Fruit fly (Drosophila melanogaster) whole organism, pupa: ENCODE results near the gene CG34456.

Experiments
- CG10348 ChIP-seq: fragments of 200-800 bp; sonication (Bioruptor generic); IDR thresholded peaks from 2 replicates; pipeline ENCODE4 v1.3.6; 2022; ENCODE audit warnings: missing biosample characterization, missing genetic modification characterization
- CG13204 ChIP-seq: fragments of 200-800 bp; sonication (Bioruptor generic); optimal IDR thresholded peaks from 2 replicates; lab custom pipeline; 2018; ENCODE audit warnings: missing biosample characterization, mild to moderate bottlenecking, missing genetic modification characterization, moderate library complexity
- CG14655 ChIP-seq: fragments of 200-800 bp; sonication (Bioruptor generic); optimal IDR thresholded peaks from 3 replicates; lab custom pipeline; 2017; ENCODE audit warnings: mild to moderate bottlenecking, missing biosample characterization, missing genetic modification reagents, missing genetic modification characterization
- CG4496 ChIP-seq: fragments of 200-800 bp; sonication (Bioruptor generic); IDR thresholded peaks from 3 replicates; pipeline ENCODE4 v1.3.6; 2022; ENCODE audit warnings: missing biosample characterization, missing genetic modification characterization
- CG8159 ChIP-seq: fragments of 200-800 bp; sonication (Bioruptor generic); optimal IDR thresholded peaks from 3 replicates; lab custom pipeline; 2018; ENCODE audit warnings: missing biosample characterization, mild to moderate bottlenecking, missing genetic modification characterization, moderate library complexity
- Ets98B ChIP-seq: fragments of 200-800 bp; sonication (Bioruptor generic); IDR thresholded peaks from 2 replicates; pipeline ENCODE4 v1.3.6; 2022; ENCODE audit warnings: missing biosample characterization, missing genetic modification characterization
- Pif1A ChIP-seq: fragments of 200-800 bp; sonication (Bioruptor generic); optimal IDR thresholded peaks from 3 replicates; lab custom pipeline; 2016; ENCODE audit warnings: missing biosample characterization, missing genetic modification characterization
- Pif1B ChIP-seq: fragments of 200-800 bp; sonication (Bioruptor generic); optimal IDR thresholded peaks from 3 replicates; lab custom pipeline; 2016; ENCODE audit warnings: missing biosample characterization, missing genetic modification characterization
- fd96Ca ChIP-seq: fragments of 200-800 bp; sonication (Bioruptor generic); IDR thresholded peaks from 3 replicates; pipeline ENCODE4 v1.3.6; 2022; ENCODE audit warnings: missing biosample characterization, missing genetic modification characterization

DNA sequence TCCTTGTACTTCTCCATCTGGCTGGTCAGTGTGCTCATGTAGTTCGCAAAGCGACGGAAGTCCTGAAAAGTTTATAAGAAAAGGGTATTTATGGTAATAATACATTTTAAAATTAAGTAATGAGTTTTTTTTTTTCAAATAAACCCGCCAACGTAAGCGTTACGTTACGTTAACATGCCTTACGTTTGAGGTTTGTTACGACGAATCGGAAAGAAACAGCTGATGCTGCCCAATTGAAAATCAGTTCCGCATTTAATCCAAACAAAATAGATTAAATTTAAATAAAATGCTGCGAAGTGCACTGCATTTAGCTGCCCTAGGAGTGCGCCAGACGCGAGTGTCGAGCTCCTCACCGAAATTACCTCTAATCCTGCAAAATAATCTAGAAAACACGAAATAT lies 2.2 kb downstream of the CG34456 start, which contains the start of gene mRRF1:
- TF ChIP-seq Pif1A (GFP tag; lab: Kevin White, UChicago) (no peak), fd96Ca (GFP tag; lab: Robert Waterston, UW) (no peak), CG10348 (GFP tag; lab: Robert Waterston, UW) (no peak), CG14655 (GFP tag; lab: Kevin White, UChicago) (no peak), CG8159 (no peak), Pif1B (GFP tag; lab: Kevin White, UChicago) (no peak), CG13204 (GFP tag; lab: Kevin White, UChicago) (no peak), CG4496 (GFP tag; lab: Robert Waterston, UW) (no peak), Ets98B (GFP tag; lab: Robert Waterston, UW) (no peak)
